Worm (Caenorhabditis elegans): ENCODE data around the gene scl-2.

scl-2 gene

DNA sequence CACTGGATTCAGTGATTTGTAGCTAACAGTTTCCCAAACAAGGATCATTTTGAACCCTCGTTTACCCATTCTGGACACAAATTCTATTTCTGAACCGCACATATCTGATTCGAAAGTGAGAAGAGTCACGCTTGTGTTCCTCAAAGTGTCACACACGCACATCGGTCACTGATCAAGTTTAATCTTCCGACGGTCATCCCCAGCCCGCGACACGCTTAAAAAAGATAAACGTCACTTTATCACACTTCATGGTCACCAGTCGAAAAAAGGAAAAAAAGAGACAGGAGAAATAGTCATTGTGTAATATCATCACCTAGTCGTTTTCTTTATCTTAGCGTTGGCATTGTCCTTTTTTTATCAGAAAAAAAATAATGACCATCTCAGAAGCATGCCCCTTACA lies 20.2 kb downstream of the scl-2 start:
- TF ChIP-seq ztf-29 (GFP tag; IDR thresholded peaks at IDR 0.05): no peak
- TF ChIP-seq ztf-23 (GFP tag; IDR thresholded peaks at IDR 0.05): no peak
- no peak for TF ChIP-seq flt-1 (GFP tag; IDR thresholded peaks at IDR 0.05)
- no peak for TF ChIP-seq T22C8.4 (GFP tag; IDR thresholded peaks at IDR 0.05)
- no peak for TF ChIP-seq klf-2 (GFP tag; conservative IDR thresholded peaks at IDR 0.05)
- TF ChIP-seq ref-1 (GFP tag; conservative IDR thresholded peaks at IDR 0.05): no peak
- TF ChIP-seq cog-1 (tag; optimal IDR thresholded peaks at IDR 0.05): no peak
- no peak for TF ChIP-seq tab-1 (GFP tag; IDR thresholded peaks at IDR 0.05)
- no peak for TF ChIP-seq med-1 (GFP tag; optimal IDR thresholded peaks at IDR 0.05; ENCODE audit: insufficient read depth)

DNA sequence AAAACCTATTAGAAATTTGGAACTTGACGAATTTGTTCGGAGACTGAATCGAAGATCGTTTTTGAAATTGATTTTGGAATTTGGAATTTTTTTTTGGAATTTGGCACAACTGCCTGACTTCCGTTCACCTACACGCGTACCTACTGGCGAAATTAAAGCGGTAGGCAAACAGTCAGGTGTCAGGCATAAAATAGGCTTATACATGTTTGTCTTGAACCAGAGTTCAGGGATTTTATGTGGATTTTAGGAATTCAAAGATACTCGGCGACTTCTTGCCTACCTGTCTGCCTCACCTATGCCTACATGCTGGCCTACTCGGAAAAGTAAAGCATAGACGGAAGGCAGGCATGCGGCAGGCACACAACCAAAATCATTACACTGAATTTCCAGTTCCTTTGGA lies 20.8 kb downstream of the scl-2 start:
- TF ChIP-seq med-1 (GFP tag; optimal IDR thresholded peaks at IDR 0.05; ENCODE audit: insufficient read depth): no peak
- no peak for TF ChIP-seq tab-1 (GFP tag; IDR thresholded peaks at IDR 0.05)
- TF ChIP-seq T22C8.4 (GFP tag; IDR thresholded peaks at IDR 0.05): no peak

DNA sequence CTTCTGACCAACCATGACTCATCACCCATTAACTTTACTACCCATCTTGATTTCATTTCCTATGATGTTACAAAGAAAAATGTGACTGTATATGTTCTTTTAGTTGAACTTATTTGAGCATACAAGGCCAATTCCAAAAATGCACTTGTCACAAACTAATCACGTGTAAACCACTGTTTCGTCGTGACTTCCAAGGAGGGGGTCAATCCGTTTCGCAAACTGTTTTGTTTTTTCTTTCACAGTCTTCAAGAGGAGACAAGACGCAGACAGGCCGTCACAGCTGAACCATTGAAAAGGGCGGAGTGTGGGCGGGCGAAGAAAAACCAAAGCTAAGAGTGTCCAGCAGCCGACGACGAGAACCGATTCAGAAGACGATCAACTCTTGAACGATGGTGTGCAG lies 21.6 kb downstream of the scl-2 start, which contains the start of gene C39E9.8:
C39E9.8 (plus strand) TSS at position 328 of the 400 bp plus-strand sequence.
- TF ChIP-seq ztf-29 (GFP tag; IDR thresholded peaks at IDR 0.05) (no peak), T22C8.4 (GFP tag; IDR thresholded peaks at IDR 0.05) (no peak), ztf-23 (GFP tag; IDR thresholded peaks at IDR 0.05) (no peak), tab-1 (GFP tag; IDR thresholded peaks at IDR 0.05) (no peak), cog-1 (tag; optimal IDR thresholded peaks at IDR 0.05) (no peak), med-1 (GFP tag; optimal IDR thresholded peaks at IDR 0.05; ENCODE audit: insufficient read depth) (no peak)

DNA sequence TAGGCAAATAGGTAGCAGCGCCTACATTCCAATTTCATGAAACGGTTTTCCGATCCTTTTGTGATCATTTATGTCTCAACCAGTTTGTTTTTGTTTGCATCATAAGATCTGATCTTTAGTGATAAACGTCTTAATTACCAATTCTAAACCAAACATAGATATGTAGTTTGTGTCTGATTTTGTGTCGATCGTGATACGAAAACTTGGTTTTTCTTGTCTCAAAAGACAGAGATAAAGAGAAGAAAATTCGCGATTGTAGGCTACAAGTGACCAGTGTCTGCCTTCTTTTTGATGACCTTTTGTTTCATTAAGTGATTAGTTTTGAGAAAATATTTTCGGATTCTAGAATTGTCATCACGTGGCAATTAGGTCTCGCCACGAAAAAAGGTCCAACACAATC lies 22.7 kb downstream of the scl-2 start:
- TF ChIP-seq med-1 (GFP tag; optimal IDR thresholded peaks at IDR 0.05; ENCODE audit: insufficient read depth): no peak
- no peak for TF ChIP-seq tab-1 (GFP tag; IDR thresholded peaks at IDR 0.05)
- no peak for TF ChIP-seq ztf-23 (GFP tag; IDR thresholded peaks at IDR 0.05)
- no peak for TF ChIP-seq ref-1 (GFP tag; conservative IDR thresholded peaks at IDR 0.05)
- TF ChIP-seq ztf-29 (GFP tag; IDR thresholded peaks at IDR 0.05): no peak
- no peak for TF ChIP-seq klf-2 (GFP tag; conservative IDR thresholded peaks at IDR 0.05)
- TF ChIP-seq cog-1 (tag; optimal IDR thresholded peaks at IDR 0.05): no peak
- no peak for TF ChIP-seq T22C8.4 (GFP tag; IDR thresholded peaks at IDR 0.05)
- no peak for TF ChIP-seq flt-1 (GFP tag; IDR thresholded peaks at IDR 0.05)

DNA sequence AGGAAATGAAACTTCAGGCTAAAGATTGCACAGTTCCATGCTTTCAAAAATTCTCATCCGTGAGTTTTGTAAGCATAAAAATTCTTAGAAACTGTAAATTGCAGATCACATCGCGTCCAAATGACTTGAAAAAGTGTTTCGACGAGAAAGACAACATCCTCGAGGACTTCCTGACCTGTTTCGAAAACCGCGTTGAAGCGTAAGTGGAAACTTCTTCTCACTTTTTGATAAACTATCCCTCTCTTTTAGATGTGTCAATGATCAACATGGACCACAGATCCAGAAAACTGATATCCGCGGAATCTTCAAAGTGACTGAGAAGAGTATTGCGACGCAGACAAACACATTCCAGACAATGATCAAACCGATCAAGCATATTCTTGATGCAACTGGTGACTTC lies 23.4 kb downstream of the scl-2 start:
- no peak for TF ChIP-seq med-1 (GFP tag; optimal IDR thresholded peaks at IDR 0.05; ENCODE audit: insufficient read depth)
- no peak for TF ChIP-seq cog-1 (tag; optimal IDR thresholded peaks at IDR 0.05)
- TF ChIP-seq flt-1 (GFP tag; IDR thresholded peaks at IDR 0.05): no peak
- TF ChIP-seq tab-1 (GFP tag; IDR thresholded peaks at IDR 0.05): no peak
- no peak for TF ChIP-seq ztf-29 (GFP tag; IDR thresholded peaks at IDR 0.05)
- no peak for TF ChIP-seq ref-1 (GFP tag; conservative IDR thresholded peaks at IDR 0.05)

DNA sequence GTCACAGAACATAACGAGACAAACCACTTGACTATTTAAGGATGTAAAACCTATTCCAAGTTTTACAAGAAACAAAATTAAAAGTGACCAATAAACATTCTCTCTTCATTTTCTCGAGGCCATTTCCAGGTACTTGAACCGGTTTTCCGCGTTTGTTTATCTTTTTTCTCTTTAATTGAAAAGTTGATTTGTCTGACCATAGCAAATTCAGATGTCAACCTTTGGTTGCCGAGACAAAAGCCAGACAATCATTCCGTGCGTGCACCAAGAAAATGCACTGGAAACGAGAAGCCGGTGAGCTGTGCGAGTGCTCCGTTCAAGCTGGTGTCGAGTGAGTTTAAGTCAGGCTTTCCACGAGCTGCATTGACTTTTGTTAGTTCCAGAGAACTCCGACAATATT lies 24.6 kb downstream of the scl-2 start:
- TF ChIP-seq klf-2 (GFP tag; conservative IDR thresholded peaks at IDR 0.05): no peak
- TF ChIP-seq flt-1 (GFP tag; IDR thresholded peaks at IDR 0.05): no peak

DNA sequence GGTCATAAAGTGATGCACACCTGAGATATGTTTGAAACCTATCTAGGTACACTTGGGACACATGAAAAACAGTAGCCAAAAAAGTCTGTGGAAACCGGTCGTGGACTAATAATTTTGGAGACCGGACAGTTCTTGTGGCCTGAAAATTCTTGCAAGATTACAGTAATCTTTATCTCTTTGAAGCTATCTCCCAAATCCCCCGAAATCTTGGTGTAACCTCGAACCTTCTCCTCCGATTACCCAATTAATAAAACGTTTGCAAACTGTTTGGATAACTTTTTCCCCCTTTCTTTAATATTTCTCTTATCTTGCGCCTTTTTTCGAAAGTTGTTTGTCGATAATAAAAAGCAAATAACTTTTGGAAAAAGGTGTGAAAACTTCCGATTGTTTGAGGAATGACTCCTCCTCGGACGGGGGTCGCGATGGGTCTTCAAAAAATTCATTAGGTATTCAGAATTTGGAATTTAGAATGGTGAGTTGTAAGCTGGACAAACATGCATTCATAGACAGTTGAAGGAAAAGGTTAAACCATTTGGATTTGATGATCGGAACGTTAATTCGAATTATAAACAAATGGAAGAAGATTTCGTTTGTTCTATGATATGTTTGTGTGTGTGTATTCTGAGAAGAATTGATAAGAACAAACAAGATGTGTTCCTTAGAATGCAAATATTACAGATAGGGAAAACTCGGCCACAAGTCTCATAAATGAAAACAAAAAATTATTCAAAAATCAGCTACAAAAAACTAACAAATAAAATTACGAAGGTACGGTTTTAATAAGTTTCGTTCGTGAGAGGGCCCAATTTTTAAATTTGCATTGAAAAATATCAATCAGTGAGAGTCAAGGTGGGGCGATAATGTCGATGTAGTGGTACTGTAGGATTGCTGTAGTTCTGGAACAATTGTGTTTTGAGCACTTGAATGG lies 25.6 kb downstream of the scl-2 start:
- TF ChIP-seq cog-1 (tag; optimal IDR thresholded peaks at IDR 0.05): no peak
- no peak for TF ChIP-seq ref-1 (GFP tag; conservative IDR thresholded peaks at IDR 0.05)
- TF ChIP-seq tab-1 (GFP tag; IDR thresholded peaks at IDR 0.05): no peak
- no peak for TF ChIP-seq med-1 (GFP tag; optimal IDR thresholded peaks at IDR 0.05; ENCODE audit: insufficient read depth)
- no peak for TF ChIP-seq klf-2 (GFP tag; conservative IDR thresholded peaks at IDR 0.05)
- TF ChIP-seq flt-1 (GFP tag; IDR thresholded peaks at IDR 0.05): no peak

DNA sequence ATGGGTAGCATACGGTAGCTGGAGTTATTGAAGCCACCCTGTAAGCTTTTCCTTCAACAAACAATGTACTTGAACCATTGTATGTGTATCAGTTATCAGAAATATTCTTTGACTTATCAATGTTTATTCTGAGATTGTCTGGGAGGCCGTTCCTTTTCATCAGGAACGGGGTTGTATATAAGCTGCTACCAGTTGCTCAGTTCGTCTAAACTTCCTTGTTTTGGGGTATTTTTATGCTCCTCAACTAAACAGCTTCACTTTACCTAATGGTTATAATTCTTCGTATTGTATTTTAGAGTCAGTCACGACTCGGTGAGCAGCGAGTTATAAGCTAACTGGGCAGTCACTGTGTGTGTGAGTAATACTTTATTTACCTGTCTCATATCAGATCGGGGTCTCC lies 28.2 kb downstream of the scl-2 start:
- TF ChIP-seq flt-1 (GFP tag; IDR thresholded peaks at IDR 0.05): no peak
- no peak for TF ChIP-seq ztf-23 (GFP tag; IDR thresholded peaks at IDR 0.05)
- no peak for TF ChIP-seq cog-1 (tag; optimal IDR thresholded peaks at IDR 0.05)
- TF ChIP-seq T22C8.4 (GFP tag; IDR thresholded peaks at IDR 0.05): no peak
- TF ChIP-seq tab-1 (GFP tag; IDR thresholded peaks at IDR 0.05): no peak
- TF ChIP-seq ztf-29 (GFP tag; IDR thresholded peaks at IDR 0.05): no peak
- TF ChIP-seq klf-2 (GFP tag; conservative IDR thresholded peaks at IDR 0.05): no peak
- TF ChIP-seq med-1 (GFP tag; optimal IDR thresholded peaks at IDR 0.05; ENCODE audit: insufficient read depth): no peak
- TF ChIP-seq ref-1 (GFP tag; conservative IDR thresholded peaks at IDR 0.05): no peak

DNA sequence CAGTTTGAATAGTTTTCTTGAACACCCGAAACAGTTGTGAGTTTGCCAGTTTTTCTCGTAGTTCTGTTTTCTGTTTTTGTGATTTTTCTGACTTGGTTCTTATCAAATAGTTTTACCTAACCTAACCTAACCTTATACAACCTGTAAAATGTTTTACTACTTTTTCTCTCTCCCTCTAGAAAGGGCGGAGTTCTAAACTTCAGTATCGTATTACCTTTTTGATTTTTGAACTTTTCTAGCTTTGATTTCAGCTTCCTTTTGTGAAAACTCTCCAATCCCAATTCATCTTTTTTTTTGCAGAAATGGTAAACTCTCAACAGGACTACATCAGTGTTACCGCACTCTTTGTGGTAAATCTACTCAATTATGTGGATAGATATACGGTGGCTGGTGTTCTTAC lies 29.2 kb downstream of the scl-2 start, which contains the start of gene spin-2:
spin-2 (plus strand) TSS at position 301 of the 400 bp plus-strand sequence.
- TF ChIP-seq ztf-23 (GFP tag; IDR thresholded peaks at IDR 0.05) (no peak), klf-2 (GFP tag; conservative IDR thresholded peaks at IDR 0.05) (no peak), tab-1 (GFP tag; IDR thresholded peaks at IDR 0.05) (no peak), ref-1 (GFP tag; conservative IDR thresholded peaks at IDR 0.05) (no peak), flt-1 (GFP tag; IDR thresholded peaks at IDR 0.05) (no peak), med-1 (GFP tag; optimal IDR thresholded peaks at IDR 0.05; ENCODE audit: insufficient read depth) (no peak), T22C8.4 (GFP tag; IDR thresholded peaks at IDR 0.05) (no peak), ztf-29 (GFP tag; IDR thresholded peaks at IDR 0.05) (no peak), cog-1 (tag; optimal IDR thresholded peaks at IDR 0.05) (no peak)

DNA sequence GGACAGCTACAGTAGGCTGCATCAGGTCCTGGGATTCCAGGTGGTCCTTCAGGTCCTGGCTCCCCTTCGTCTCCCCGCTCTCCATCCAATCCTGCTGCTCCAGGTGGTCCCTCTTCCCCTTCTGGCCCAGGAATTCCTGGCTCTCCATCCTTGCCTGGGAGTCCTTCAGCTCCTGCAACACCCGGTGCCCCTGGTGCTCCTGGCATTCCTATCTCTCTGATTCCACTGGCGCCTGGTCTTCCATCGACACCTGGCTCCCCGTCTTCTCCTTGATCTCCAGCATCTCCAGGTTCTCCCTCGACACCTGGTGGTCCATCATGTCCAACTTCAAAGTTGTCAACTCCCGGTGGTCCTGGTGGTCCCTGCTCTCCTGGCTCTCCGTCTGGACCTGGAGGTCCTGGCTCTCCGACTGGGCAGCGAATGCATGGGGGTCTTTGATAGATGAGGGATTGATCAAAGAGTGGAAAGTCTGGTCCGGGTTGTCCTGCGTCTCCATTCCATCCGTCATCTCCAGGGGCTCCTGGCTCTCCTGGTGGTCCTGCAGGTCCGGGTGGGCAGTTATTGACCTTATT lies 32.2 kb downstream of the scl-2 start:
- TF ChIP-seq ref-1 (GFP tag; conservative IDR thresholded peaks at IDR 0.05) (no peak), med-1 (GFP tag; optimal IDR thresholded peaks at IDR 0.05; ENCODE audit: insufficient read depth) (no peak), cog-1 (tag; optimal IDR thresholded peaks at IDR 0.05) (no peak), ztf-29 (GFP tag; IDR thresholded peaks at IDR 0.05) (no peak), ztf-23 (GFP tag; IDR thresholded peaks at IDR 0.05) (no peak), tab-1 (GFP tag; IDR thresholded peaks at IDR 0.05) (0 out of 2 replicates have a peak, but pooled peaks have one; percentile 47), klf-2 (GFP tag; conservative IDR thresholded peaks at IDR 0.05) (no peak)
